3 fruit fly cellular contexts compared by ENCODE assay signal in the genomic region with DNA sequence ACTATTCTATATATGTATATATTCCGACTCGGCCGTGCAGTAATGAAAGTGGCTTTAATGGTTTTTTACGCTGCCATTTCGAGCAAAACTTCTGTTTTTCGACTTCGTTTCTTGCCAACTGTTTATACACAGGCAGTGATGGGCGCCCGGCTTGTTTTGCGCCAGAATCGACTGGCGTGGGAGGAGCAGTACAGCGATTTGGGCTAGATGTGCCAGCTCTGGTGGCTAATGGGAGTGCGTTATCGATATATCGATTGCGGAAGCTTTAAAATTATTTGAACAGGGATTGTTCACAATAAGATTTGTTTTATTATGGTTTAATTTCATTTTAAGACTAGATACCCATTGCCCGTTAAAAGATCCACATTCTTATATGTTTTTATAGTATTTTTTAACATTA.
TF ChIP-seq lines count a peak whose summit lies in the region.

A gene (minus strand): TSS at position 136 of the 400 bp plus-strand sequence.

TF ChIP-seq in whole organism, embryonic, 481 proteins besides CTCF, POLR2A, EP300 and RAD21 (continued from another document and continues in another):
- TF ChIP-seq dm (GFP tag; optimal IDR thresholded peaks at IDR 0.05; lab: Kevin White, UChicago) (peak; percentile 67), CG1792 (GFP tag; optimal IDR thresholded peaks at IDR 0.05; lab: Kevin White, UChicago) (peak; percentile 4), NK7.1 (GFP tag; optimal IDR thresholded peaks at IDR 0.05; lab: Kevin White, UChicago) (no peak), ab (GFP tag; optimal IDR thresholded peaks at IDR 0.05; lab: Kevin White, UChicago) (no peak), CG2116 (GFP tag; optimal IDR thresholded peaks at IDR 0.05; lab: Kevin White, UChicago) (peak; percentile 70), dati (GFP tag; IDR thresholded peaks at IDR 0.05; lab: Robert Waterston, UW) (no peak), CG1603 (tag; optimal IDR thresholded peaks at IDR 0.05; lab: Kevin White, UChicago) (peak; percentile 67), gsb-n (tag; optimal IDR thresholded peaks at IDR 0.05; lab: Kevin White, UChicago) (no peak), CG18599 (GFP tag; optimal IDR thresholded peaks at IDR 0.05; lab: Kevin White, UChicago) (peak; percentile 53), knrl (GFP tag; IDR thresholded peaks at IDR 0.05; lab: Robert Waterston, UW; ENCODE audit: partially characterized antibody) (peak; percentile 82), sob (GFP tag; IDR thresholded peaks at IDR 0.05; lab: Robert Waterston, UW) (peak; percentile 50; the same call in 1 of the 2 replicates), Xrp1 (GFP tag; IDR thresholded peaks at IDR 0.05; lab: Robert Waterston, UW) (peak; percentile 35), CG3995 (GFP tag; optimal IDR thresholded peaks at IDR 0.05; lab: Kevin White, UChicago) (peak; percentile 72), CG14860 (GFP tag; IDR thresholded peaks at IDR 0.05; lab: Robert Waterston, UW; ENCODE audit: partially characterized antibody) (peak; percentile 81), HLH54F (GFP tag; optimal IDR thresholded peaks at IDR 0.05; lab: Kevin White, UChicago) (peak; percentile 63), Med (GFP tag; lab: Kevin White, UChicago) (peak; percentile 88), D19A (tag; optimal IDR thresholded peaks at IDR 0.05; lab: Kevin White, UChicago) (no peak), Myb (GFP tag; optimal IDR thresholded peaks at IDR 0.05; lab: Kevin White, UChicago) (peak; percentile 67), Dll (GFP tag; IDR thresholded peaks at IDR 0.05; lab: Robert Waterston, UW; ENCODE audit: partially characterized antibody) (peak; percentile 85), CG4617 (GFP tag; optimal IDR thresholded peaks at IDR 0.05; lab: Kevin White, UChicago; ENCODE audit: borderline replicate concordance) (peak; percentile 64), Awh (GFP tag; IDR thresholded peaks at IDR 0.05; lab: Robert Waterston, UW) (no peak), sr (GFP tag; IDR thresholded peaks at IDR 0.05; lab: Robert Waterston, UW) (peak; percentile 91), CG17912 (GFP tag; optimal IDR thresholded peaks at IDR 0.05; lab: Kevin White, UChicago) (peak; percentile 31), cad (GFP tag; optimal IDR thresholded peaks at IDR 0.05; lab: Kevin White, UChicago) (no peak), CG7372 (GFP tag; IDR thresholded peaks at IDR 0.05; lab: Robert Waterston, UW) (no peak), CG7556 (GFP tag; optimal IDR thresholded peaks at IDR 0.05; lab: Kevin White, UChicago) (no peak), ssp (GFP tag; IDR thresholded peaks at IDR 0.05; lab: Robert Waterston, UW) (peak; percentile 62), C15 (GFP tag; IDR thresholded peaks at IDR 0.05; lab: Robert Waterston, UW) (no peak), chif (GFP tag; optimal IDR thresholded peaks at IDR 0.05; lab: Kevin White, UChicago) (peak in 1 of 2 experiments; percentile 14), Mes4 (GFP tag; optimal IDR thresholded peaks at IDR 0.05; lab: Kevin White, UChicago) (peak; percentile 31), wor (GFP tag; IDR thresholded peaks at IDR 0.05; lab: Robert Waterston, UW) (no peak), lab (GFP tag; optimal IDR thresholded peaks at IDR 0.05; lab: Kevin White, UChicago) (peak; percentile 56), dpn (GFP tag; optimal IDR thresholded peaks at IDR 0.05; lab: Kevin White, UChicago) (peak in 1 of 2 experiments; percentile 48), CG16813 (GFP tag; IDR thresholded peaks at IDR 0.05; lab: Robert Waterston, UW; ENCODE audit: partially characterized antibody) (peak; percentile 83), Hmr (GFP tag; optimal IDR thresholded peaks at IDR 0.05; lab: Kevin White, UChicago) (peak; percentile 42), CG12942 (GFP tag; optimal IDR thresholded peaks at IDR 0.05; lab: Kevin White, UChicago) (no peak), Oaz (GFP tag; IDR thresholded peaks at IDR 0.05; lab: Robert Waterston, UW) (no peak), CG6272 (GFP tag; IDR thresholded peaks at IDR 0.05; lab: Robert Waterston, UW) (no peak), btn (GFP tag; optimal IDR thresholded peaks at IDR 0.05; lab: Kevin White, UChicago) (no peak), CG2199 (GFP tag; IDR thresholded peaks at IDR 0.05; lab: Robert Waterston, UW) (no peak), CG8290 (GFP tag; optimal IDR thresholded peaks at IDR 0.05; lab: Kevin White, UChicago) (peak; percentile 26), CG8290 (tag; optimal IDR thresholded peaks at IDR 0.05; lab: Kevin White, UChicago) (peak in 1 of 2 experiments; percentile 88)

TF ChIP-seq in whole organism, prepupa, 60 proteins besides CTCF, POLR2A, EP300 and RAD21 (continued from another document):
- TF ChIP-seq CG6792 (GFP tag; optimal IDR thresholded peaks at IDR 0.05; lab: Kevin White, UChicago), result no peak
- TF ChIP-seq net (GFP tag; optimal IDR thresholded peaks at IDR 0.05; lab: Kevin White, UChicago), result no peak
- TF ChIP-seq fd59A (GFP tag; optimal IDR thresholded peaks at IDR 0.05; lab: Kevin White, UChicago), result no peak
- TF ChIP-seq spab (GFP tag; optimal IDR thresholded peaks at IDR 0.05; lab: Kevin White, UChicago), result no peak
- TF ChIP-seq CG8632 (GFP tag; optimal IDR thresholded peaks at IDR 0.05; lab: Kevin White, UChicago), result no peak
- TF ChIP-seq CG11902 (GFP tag; optimal IDR thresholded peaks at IDR 0.05; lab: Kevin White, UChicago), result no peak
- no peak for TF ChIP-seq CG6854 (GFP tag; optimal IDR thresholded peaks at IDR 0.05; lab: Kevin White, UChicago)
- no peak for TF ChIP-seq CG6163 (GFP tag; IDR thresholded peaks at IDR 0.05; lab: Robert Waterston, UW)
- TF ChIP-seq cyc (GFP tag; optimal IDR thresholded peaks at IDR 0.05; lab: Kevin White, UChicago), result peak; percentile 27
- TF ChIP-seq salr (GFP tag; optimal IDR thresholded peaks at IDR 0.05; lab: Kevin White, UChicago), result no peak
- TF ChIP-seq Sox102F (GFP tag; optimal IDR thresholded peaks at IDR 0.05; lab: Kevin White, UChicago), result peak; percentile 7
- no peak for TF ChIP-seq CG11762 (GFP tag; optimal IDR thresholded peaks at IDR 0.05; lab: Kevin White, UChicago; ENCODE audit: insufficient read depth)
- peak; percentile 41 for TF ChIP-seq esn (GFP tag; optimal IDR thresholded peaks at IDR 0.05; lab: Kevin White, UChicago)
- TF ChIP-seq svp (GFP tag; lab: Kevin White, UChicago), result no peak
- no peak for TF ChIP-seq CG34406 (GFP tag; optimal IDR thresholded peaks at IDR 0.05; lab: Kevin White, UChicago)
TF ChIP-seq in whole organism, prepupa: peak in this region for 11.

TF ChIP-seq in whole organism, wandering third instar larva, 38 proteins besides CTCF, POLR2A, EP300 and RAD21 (continued from another document):
- no peak for TF ChIP-seq lola (GFP tag; optimal IDR thresholded peaks at IDR 0.05; lab: Kevin White, UChicago)
- TF ChIP-seq Mio (GFP tag; optimal IDR thresholded peaks at IDR 0.05; lab: Kevin White, UChicago), result no peak
- no peak for TF ChIP-seq Vsx2 (GFP tag; optimal IDR thresholded peaks at IDR 0.05; lab: Kevin White, UChicago; ENCODE audit: partially characterized antibody)
- no peak for TF ChIP-seq CrebA (GFP tag; optimal IDR thresholded peaks at IDR 0.05; lab: Kevin White, UChicago; ENCODE audit: borderline replicate concordance)
- peak; percentile 98 for TF ChIP-seq Myc (optimal IDR thresholded peaks at IDR 0.05; lab: Kevin White, UChicago)
- peak; percentile 21 for TF ChIP-seq sv (GFP tag; optimal IDR thresholded peaks at IDR 0.05; lab: Kevin White, UChicago)
- peak; percentile 91 for TF ChIP-seq woc (GFP tag; optimal IDR thresholded peaks at IDR 0.05; lab: Kevin White, UChicago)
